Worm (Caenorhabditis elegans) whole organism, dauer: ENCODE data around the gene Y39A1A.22.
"Not testable (repeated sequence)": the region's sequence is repeated elsewhere in the genome, so short reads cannot be mapped to it uniquely, and the experiment has no call there.

ENCODE experiments used
- unc-62 ChIP-seq: sonication (generic microtip); optimal IDR thresholded peaks from 2 replicates; lab custom pipeline; 2017; ENCODE audit warnings: missing biosample characterization, missing genetic modification reagents, missing genetic modification characterization

Y39A1A.22 gene

DNA sequence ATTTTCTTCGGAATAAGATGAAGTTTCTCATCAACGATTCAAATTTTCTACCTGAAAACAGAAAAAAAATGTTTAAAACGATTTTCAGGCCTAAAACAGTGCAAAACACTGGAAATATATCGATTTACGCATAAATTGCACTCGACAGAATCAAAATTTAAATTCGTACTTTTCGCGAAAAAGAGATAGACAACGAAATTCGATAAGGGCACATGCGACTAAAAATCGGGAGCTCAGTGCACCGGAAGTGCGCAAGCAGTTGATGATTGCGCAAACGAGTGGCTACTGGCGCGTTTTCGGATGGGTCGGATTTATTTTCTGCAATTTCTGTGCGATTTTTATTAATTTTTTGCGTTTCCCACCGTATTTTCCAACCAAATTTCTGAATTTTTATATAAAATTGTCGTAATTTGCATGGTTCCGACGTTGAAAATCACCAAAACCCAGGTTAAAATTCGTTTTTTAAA is at the start of gene Y39A1A.22, which contains the start of gene Y39A1A.21:
Gene Y39A1A.22, minus strand, starts transcription at position 57 of the 467 bp plus-strand sequence.
Gene Y39A1A.21, minus strand, starts transcription at position 51 of the 467 bp plus-strand sequence.
- TF ChIP-seq unc-62 (GFP tag; lab: Kevin White, UChicago) = no peak

DNA sequence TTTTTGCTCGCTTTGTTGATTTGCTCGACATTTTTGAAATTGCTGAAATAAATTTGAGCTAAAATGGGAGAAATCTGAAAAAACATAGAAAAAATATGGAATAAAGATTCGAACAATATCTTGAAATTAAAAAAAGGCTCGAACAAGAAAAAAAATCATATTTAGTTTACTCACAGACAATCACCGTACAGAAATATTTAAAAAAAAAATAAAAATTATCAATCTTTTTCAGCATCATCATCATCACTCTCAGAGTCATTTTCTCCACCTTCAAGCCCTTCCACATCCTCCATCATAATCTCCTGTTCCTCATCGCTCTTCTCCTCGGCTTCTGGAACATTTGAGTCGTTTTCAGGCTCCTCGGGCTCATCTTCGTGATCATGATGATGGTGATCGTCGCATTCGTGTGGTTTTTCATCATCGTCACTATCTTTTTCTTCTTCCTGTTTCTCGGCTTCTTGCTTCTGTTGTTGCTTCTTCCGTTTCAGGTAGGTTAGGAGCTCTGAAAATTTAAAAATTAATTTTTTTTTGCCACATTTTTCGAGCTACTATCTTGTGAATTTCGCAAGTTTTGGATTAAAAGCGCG is 48.7 kb upstream of the Y39A1A.22 start, which contains the start of gene hpl-2:
Gene hpl-2, minus strand, starts transcription at position 51 of the 587 bp plus-strand sequence.
- no peak for TF ChIP-seq unc-62 (GFP tag; lab: Kevin White, UChicago)

DNA sequence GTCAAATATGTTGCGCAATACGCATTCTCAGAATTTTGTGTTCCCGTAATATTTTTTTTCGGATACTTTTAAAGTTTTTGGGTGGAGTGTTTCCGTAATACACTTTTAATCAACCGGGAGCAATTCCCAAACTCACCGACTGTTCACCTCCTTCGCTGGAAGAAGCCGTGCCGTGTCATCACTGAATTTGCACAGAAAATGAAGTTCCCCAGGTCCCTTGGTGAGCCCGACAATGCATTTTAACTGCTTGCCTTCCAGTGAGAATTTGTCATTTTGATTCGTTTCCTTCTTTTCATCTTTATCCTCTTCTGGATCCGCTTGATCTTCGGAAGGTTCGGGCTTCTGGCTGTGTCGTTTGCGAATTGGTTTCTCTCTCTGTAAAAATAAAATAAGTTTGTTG is 47.6 kb upstream of the Y39A1A.22 start:
- no peak for TF ChIP-seq unc-62 (GFP tag; lab: Kevin White, UChicago)

DNA sequence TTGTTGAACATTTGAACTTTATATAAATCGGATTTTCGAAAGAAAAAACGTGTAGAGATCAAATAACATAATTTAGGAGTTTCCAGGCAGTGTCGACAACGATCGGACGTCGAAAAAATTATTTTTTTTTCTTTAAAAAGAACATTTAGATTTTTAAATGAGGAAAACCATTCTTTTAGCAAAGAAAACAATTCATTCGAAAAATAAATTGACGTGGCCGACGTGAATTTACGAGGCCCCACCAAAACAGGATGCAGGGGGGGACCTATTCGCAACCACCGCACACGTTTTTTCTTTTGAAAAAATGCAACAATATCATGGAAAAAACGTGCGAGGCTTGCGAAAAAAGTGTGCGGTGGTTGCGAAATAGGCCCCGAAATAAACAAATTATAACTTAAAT is 43.2 kb upstream of the Y39A1A.22 start, which contains the start of gene enu-3.6:
Gene enu-3.6, plus strand, starts transcription at position 392 of the 400 bp plus-strand sequence.
- not testable (repeated sequence) for TF ChIP-seq unc-62 (GFP tag; lab: Kevin White, UChicago)

DNA sequence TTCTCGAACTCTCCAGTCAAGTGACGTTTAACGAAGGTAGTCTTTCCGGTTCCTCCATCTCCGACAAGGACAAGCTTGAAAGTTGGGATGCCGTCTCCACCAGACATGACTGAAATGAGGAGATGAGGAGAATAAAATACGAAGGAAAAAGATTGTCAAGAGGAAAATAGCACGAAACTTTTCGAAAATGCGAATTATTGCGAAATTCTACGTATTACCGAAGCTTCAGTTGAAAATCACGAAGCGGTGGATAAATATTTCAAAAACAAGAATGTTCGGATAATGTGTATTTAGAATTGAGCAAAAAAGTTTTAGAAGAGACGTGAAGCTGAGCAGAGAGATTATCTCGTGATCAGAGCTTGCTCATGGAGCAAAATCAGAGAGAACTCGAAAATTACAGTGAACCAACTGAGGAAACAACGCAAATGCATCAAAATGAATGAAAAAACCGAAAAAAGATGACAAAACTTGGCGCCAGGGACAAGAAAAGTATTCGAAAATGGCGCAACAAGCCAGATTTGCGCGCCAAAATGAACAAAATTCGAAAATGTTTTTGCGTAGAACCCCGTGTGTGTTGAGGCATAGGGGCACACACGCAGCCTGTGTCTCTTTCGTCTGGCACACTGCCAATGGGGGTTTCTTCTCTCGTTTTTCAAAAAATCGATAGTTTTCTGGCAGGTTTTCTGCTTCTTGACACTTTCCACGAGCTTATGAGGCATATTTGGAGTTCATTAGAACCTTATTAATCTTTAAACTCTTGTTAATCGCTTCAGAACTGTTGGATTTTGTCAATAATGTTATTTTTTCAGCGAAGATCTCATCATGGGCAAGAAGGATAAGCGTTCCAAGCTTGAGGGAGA is 41.0 kb upstream of the Y39A1A.22 start, which contains the start of the genes ran-1 and dkc-1:
Gene ran-1, minus strand, starts transcription at position 109 of the 860 bp plus-strand sequence.
Gene dkc-1, plus strand, starts transcription at position 810 of the 860 bp plus-strand sequence.
- no peak for TF ChIP-seq unc-62 (GFP tag; lab: Kevin White, UChicago)

DNA sequence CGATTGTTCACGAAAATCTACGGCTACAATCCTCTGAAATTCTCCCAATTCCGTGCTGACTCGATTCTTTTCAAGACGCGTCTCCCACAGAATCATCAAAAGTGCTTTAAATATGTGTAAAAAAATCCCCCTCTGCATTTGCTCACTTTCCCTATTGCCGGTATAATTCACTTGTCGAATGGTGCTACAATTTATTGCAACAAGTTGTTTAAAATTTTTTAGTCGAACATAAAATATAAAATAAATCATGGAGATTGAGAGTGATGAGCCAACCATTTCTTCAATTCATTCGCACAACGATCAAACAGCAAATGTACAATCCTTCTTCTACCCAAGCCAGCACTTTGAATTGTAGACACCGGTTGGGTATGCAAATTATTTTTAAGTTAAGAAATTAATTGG is 39.6 kb upstream of the Y39A1A.22 start:
- TF ChIP-seq unc-62 (GFP tag; lab: Kevin White, UChicago) = no peak

DNA sequence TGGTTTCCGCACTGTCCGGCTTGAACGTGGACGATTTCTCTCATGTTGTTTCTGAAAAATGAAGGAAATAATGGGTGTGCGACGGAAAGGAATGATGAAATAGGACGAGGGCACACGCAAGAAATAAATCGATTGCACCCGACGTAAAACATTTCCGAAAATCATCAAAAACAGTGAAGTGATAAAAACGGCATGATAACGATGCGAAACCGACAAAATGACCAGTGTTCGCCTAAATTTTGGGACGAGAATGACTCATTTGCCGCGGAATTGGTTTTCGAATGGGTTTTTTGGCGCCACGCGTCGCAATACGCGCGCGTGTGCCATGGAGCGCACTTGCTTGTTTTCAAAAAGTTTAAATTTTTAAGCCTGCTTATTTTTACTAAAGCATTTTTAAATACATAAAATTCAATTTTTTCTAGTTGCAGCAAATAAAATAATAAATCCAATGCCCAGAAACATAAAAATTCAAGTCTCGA is 35.6 kb upstream of the Y39A1A.22 start, which contains the start of the genes tbb-1 and rib-2:
Gene tbb-1, minus strand, starts transcription at position 51 of the 479 bp plus-strand sequence.
Gene rib-2, plus strand, starts transcription at position 429 of the 479 bp plus-strand sequence.
- no peak for TF ChIP-seq unc-62 (GFP tag; lab: Kevin White, UChicago)

DNA sequence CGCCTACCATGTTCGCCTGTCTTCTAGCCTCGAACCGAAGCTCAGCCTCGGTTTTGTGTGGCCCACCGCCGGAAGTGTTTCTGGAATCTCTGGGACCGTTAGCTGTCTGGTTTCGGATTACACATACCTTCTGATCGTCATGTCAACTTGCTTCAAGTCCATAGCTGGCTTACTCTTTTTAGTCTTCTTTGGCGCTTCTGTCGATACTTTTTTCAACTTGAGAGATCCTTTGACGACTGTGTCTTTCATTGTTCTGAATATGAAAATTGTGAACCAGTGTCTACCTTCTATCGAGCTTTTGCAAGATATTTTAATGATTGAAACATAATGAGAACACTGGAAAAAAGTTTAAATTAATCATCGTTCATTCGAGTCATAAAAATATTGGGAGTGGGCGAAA is 33.7 kb upstream of the Y39A1A.22 start, which contains the start of gene K01G5.8:
Gene K01G5.8, minus strand, starts transcription at position 255 of the 400 bp plus-strand sequence.
- TF ChIP-seq unc-62 (GFP tag; lab: Kevin White, UChicago) = no peak

DNA sequence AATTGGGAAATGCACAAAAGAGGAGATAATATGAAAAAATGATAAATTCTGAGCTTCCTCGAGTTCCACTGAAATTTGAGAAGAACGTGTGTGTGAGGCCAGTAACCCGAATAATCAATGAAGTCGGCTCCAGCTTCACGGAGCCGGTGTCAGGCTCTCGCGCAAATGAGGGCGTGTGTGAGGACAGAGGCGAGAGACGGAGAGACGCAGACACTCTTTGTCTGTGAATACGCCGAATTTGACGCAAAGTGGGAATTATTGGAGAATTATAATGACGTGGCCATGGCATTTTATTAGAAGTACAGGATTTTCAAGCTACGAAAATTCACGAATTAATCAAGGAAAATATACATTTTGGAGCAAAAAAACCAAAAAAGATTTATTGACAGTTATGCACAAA is 33.1 kb upstream of the Y39A1A.22 start:
- no peak for TF ChIP-seq unc-62 (GFP tag; lab: Kevin White, UChicago)

DNA sequence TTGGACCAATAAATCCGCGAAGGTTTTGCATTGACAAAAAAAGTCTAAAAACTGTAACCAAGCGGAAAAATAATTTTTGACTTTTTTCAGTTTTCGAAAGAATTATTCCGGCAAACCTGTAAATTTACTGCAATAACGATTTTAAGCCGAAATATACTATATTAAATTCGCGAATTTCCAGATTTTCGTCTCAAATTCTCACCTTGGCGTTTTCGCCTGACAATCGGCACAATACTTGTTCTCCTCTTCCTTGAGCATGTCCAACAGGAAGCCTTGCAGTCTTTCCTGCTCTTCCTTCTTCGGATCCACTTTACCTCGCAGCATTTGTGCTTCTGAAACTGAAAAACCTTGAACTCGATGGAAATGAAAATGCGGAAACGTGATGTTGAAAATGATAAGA is 32.6 kb upstream of the Y39A1A.22 start, which contains the start of gene smap-1:
Gene smap-1, minus strand, starts transcription at position 338 of the 400 bp plus-strand sequence.
- no peak for TF ChIP-seq unc-62 (GFP tag; lab: Kevin White, UChicago)

DNA sequence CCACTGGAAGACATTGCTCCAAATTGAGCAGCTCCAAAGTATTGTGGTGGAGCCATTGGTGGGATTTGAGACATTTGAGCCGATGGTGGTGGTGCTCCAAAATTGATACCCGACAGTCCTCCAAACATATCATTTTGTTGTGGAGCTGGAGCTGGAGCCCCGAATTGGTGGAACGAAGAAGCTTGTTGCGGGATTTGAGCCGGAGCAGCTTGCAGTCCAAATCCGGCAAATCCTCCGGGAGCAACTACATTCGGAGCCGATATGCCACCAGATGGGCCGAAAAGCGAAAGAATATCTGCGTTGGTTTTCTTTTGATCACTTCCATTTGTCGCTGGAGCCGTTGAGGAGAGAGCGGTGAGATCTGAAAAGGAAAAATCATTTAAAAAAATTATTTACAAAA is 31.3 kb upstream of the Y39A1A.22 start:
- TF ChIP-seq unc-62 (GFP tag; lab: Kevin White, UChicago) = no peak

DNA sequence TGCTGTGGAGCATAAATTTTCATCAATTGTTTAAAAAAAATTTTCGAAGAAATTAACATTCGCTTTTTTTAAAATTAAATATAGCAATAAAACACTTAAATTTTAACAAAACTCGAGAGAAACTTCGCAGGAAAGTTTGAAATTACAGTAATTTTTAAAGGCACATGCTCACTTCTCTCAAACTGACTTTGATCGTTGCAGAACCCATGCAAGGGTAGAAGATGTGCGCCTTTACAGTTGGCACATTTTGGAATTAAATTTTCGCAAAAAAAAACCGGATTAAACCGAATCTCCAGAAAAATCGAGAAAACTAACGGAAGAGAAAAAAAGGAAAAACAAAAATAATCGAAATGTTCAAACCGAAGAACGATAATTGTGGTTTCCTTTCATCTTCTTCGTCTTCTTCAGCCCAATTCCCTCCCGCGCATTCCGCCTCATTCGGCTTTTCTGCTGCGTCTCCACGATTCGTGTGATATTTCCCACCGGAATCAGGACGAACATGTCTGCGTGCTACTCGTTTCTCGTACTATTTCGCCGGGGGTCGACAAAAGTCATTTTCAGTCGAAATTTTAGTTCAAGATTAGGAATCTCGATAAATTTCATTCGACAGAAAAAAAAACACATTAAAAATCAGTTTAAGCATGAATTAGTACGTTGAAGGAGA is 29.6 kb upstream of the Y39A1A.22 start:
- no peak for TF ChIP-seq unc-62 (GFP tag; lab: Kevin White, UChicago)

DNA sequence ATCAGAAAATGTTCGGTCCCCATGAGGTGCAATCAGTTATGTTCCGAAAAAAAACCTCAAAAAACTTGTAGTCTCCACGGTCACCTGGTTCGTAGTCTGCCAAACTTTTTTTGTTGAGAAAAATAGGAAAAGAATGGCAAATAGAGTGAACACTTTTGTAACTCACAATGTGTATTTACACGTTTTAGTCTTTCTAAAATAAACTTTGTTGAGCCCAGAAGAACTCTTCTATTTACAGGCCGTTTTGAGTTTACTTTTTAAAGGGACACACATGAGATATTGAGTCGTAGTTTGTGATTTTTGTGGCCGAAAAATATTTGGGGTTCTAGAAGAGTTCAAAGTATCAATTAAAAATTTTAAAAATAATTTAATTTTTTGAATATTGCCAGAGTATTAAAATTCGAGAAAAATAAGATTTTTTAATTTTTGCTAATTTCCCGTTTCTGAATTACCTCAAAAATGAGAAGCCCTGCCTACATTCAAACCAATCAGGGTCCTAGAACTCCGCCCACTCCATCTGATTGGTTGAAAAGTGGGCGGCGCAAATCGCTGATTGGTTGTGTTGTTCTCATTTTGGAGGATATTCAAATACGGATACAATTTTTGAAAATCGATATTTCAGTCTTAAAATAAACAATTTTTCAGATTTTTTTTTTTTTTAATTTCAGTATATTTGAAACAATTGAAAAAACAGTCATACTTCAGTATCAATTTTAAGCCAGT is 27.8 kb upstream of the Y39A1A.22 start:
- no peak for TF ChIP-seq unc-62 (GFP tag; lab: Kevin White, UChicago)

DNA sequence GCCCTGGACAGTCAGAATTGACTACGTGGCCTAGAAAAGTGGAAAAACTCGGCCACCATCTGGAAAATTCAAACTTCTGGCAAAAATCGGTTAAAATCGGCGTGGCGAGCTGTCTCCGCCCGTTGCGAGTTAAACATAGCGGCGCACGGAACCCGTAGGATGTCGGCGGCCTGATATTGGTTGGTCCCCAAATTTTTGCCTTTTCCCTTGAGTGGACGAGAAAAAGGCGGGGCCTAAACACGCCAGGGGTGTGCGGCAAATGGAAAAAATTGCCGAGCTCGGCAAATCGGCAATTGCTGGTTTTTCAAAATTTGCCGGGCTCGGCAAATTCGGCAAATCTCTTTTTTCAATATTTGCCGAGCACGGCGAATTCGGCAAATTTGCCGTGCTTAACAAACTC is 26.5 kb upstream of the Y39A1A.22 start:
- TF ChIP-seq unc-62 (GFP tag; lab: Kevin White, UChicago) = no peak
